Fruit fly (Drosophila melanogaster) whole organism, embryonic: ENCODE data around the gene CG42495.

ENCODE experiments used
- Atf3 ChIP-seq: fragments of 200-800 bp; sonication (Bioruptor generic); optimal IDR thresholded peaks from 3 replicates; lab custom pipeline; 2016; ENCODE audit warnings: missing biosample characterization, missing genetic modification characterization
- BEAF-32 ChIP-seq: fragments of 200-800 bp; sonication (Bioruptor generic); optimal IDR thresholded peaks from 3 replicates; lab custom pipeline; 2017; ENCODE audit warnings: missing biosample characterization, missing genetic modification characterization, mild to moderate bottlenecking, moderate library complexity, missing genetic modification reagents
- Bgb ChIP-seq: fragments of 200-800 bp; sonication (Bioruptor generic); IDR thresholded peaks from 2 replicates; pipeline ENCODE4 v1.3.6; 2022; ENCODE audit warnings: missing biosample characterization, missing genetic modification characterization; ENCODE audit not compliant: partially characterized antibody
- CG10147 ChIP-seq: fragments of 200-800 bp; sonication (Bioruptor generic); optimal IDR thresholded peaks from 2 replicates; lab custom pipeline; 2019; ENCODE audit warnings: missing biosample characterization, mild to moderate bottlenecking, missing genetic modification characterization, moderate library complexity
- CG10267 ChIP-seq: fragments of 200-800 bp; sonication (Bioruptor generic); optimal IDR thresholded peaks from 2 replicates; lab custom pipeline; 2018; ENCODE audit warnings: missing biosample characterization, mild to moderate bottlenecking, missing genetic modification characterization, moderate library complexity
- CG10366 ChIP-seq: fragments of 200-800 bp; sonication (Bioruptor generic); IDR thresholded peaks from 2 replicates; pipeline ENCODE4 v1.3.6; 2022; ENCODE audit warnings: missing biosample characterization, missing genetic modification characterization
- CG11085 ChIP-seq: fragments of 200-800 bp; sonication (Bioruptor generic); IDR thresholded peaks from 2 replicates; pipeline ENCODE4 v1.3.6; 2022; ENCODE audit warnings: missing biosample characterization, missing genetic modification characterization
- CG11247 ChIP-seq: fragments of 200-800 bp; sonication (Bioruptor generic); IDR thresholded peaks from 2 replicates; pipeline ENCODE4 v1.3.6; 2022; ENCODE audit warnings: missing biosample characterization, missing genetic modification characterization
- CG15011 ChIP-seq: fragments of 200-800 bp; sonication (Bioruptor generic); optimal IDR thresholded peaks from 3 replicates; lab custom pipeline; 2018; ENCODE audit warnings: missing biosample characterization, mild to moderate bottlenecking, missing genetic modification characterization
- CG17829 ChIP-seq: fragments of 200-800 bp; optimal IDR thresholded peaks from 2 replicates; lab custom pipeline; 2019; ENCODE audit warnings: missing biosample characterization, mild to moderate bottlenecking, missing genetic modification characterization, moderate library complexity
- CG18262 ChIP-seq: fragments of 200-800 bp; optimal IDR thresholded peaks from 3 replicates; lab custom pipeline; 2019; ENCODE audit warnings: missing biosample characterization, mild to moderate bottlenecking, missing genetic modification characterization, moderate library complexity
- CG2199 ChIP-seq: fragments of 200-800 bp; sonication (Bioruptor generic); IDR thresholded peaks from 3 replicates; pipeline ENCODE4 v1.3.6; 2022; ENCODE audit warnings: missing biosample characterization, missing genetic modification characterization
- CG2712 ChIP-seq: fragments of 200-800 bp; optimal IDR thresholded peaks from 3 replicates; lab custom pipeline; 2019; ENCODE audit warnings: missing biosample characterization, mild to moderate bottlenecking, missing genetic modification characterization, moderate library complexity
- CG32772 ChIP-seq: fragments of 200-800 bp; sonication (Bioruptor generic); IDR thresholded peaks from 2 replicates; pipeline ENCODE4 v1.3.6; 2022; ENCODE audit warnings: missing biosample characterization, missing genetic modification characterization
- CG3407 ChIP-seq: fragments of 200-800 bp; sonication (Bioruptor generic); optimal IDR thresholded peaks from 2 replicates; lab custom pipeline; 2018; ENCODE audit warnings: missing biosample characterization, mild to moderate bottlenecking, missing genetic modification characterization
- CG6791 ChIP-seq: fragments of 200-800 bp; sonication (Bioruptor generic); IDR thresholded peaks from 3 replicates; pipeline ENCODE4 v1.3.6; 2022; ENCODE audit warnings: missing biosample characterization, missing genetic modification characterization; ENCODE audit not compliant: partially characterized antibody
- CG8359 ChIP-seq: fragments of 200-800 bp; sonication (Bioruptor generic); optimal IDR thresholded peaks from 2 replicates; lab custom pipeline; 2017; ENCODE audit warnings: missing biosample characterization, mild to moderate bottlenecking, missing genetic modification characterization, borderline replicate concordance
- E2f2 ChIP-seq: fragments of 200-800 bp; sonication (Bioruptor generic); IDR thresholded peaks from 2 replicates; pipeline ENCODE4 v1.3.6; 2022; ENCODE audit warnings: missing biosample characterization, missing genetic modification characterization
- Elba2 ChIP-seq: fragments of 200-800 bp; sonication (Bioruptor generic); optimal IDR thresholded peaks from 3 replicates; lab custom pipeline; 2016; ENCODE audit warnings: missing biosample characterization, missing genetic modification characterization
- HmgZ ChIP-seq: fragments of 200-800 bp; sonication (Bioruptor generic); optimal IDR thresholded peaks from 2 replicates; lab custom pipeline; 2018; ENCODE audit warnings: missing biosample characterization, mild to moderate bottlenecking, missing genetic modification characterization
- Jarid2 ChIP-seq: fragments of 200-800 bp; sonication (Bioruptor generic); optimal IDR thresholded peaks from 3 replicates; lab custom pipeline; 2017; ENCODE audit warnings: mild to moderate bottlenecking, missing biosample characterization, missing genetic modification reagents, missing genetic modification characterization
- MBD-R2 ChIP-seq: fragments of 200-800 bp; sonication (Bioruptor generic); IDR thresholded peaks from 2 replicates; pipeline ENCODE4 v1.3.6; 2022; ENCODE audit warnings: missing biosample characterization, missing genetic modification characterization
- Max ChIP-seq: fragments of 200-800 bp; sonication (Bioruptor generic); optimal IDR thresholded peaks from 2 replicates; lab custom pipeline; 2016; ENCODE audit warnings: missing biosample characterization, mild to moderate bottlenecking, missing genetic modification characterization
- Myb ChIP-seq: fragments of 200-800 bp; sonication (Bioruptor generic); optimal IDR thresholded peaks from 2 replicates; lab custom pipeline; 2016; ENCODE audit warnings: missing biosample characterization, missing genetic modification characterization
- Nf-YC ChIP-seq: fragments of 200-800 bp; optimal IDR thresholded peaks from 3 replicates; lab custom pipeline; 2019; ENCODE audit warnings: missing biosample characterization, mild to moderate bottlenecking, missing genetic modification characterization, moderate library complexity
- Opbp ChIP-seq: fragments of 200-800 bp; sonication (Bioruptor generic); IDR thresholded peaks from 3 replicates; pipeline ENCODE4 v1.3.6; 2022; ENCODE audit warnings: missing biosample characterization, missing genetic modification characterization; ENCODE audit not compliant: partially characterized antibody
- Rfx ChIP-seq: fragments of 200-800 bp; sonication (Bioruptor generic); IDR thresholded peaks from 2 replicates; pipeline ENCODE4 v1.3.6; 2022; ENCODE audit warnings: missing biosample characterization, missing genetic modification characterization
- Side ChIP-seq: fragments of 200-800 bp; sonication (Bioruptor generic); optimal IDR thresholded peaks from 2 replicates; lab custom pipeline; 2016; ENCODE audit warnings: missing biosample characterization, missing genetic modification characterization
- Spps ChIP-seq: fragments of 200-800 bp; sonication (Bioruptor generic); optimal IDR thresholded peaks from 2 replicates; lab custom pipeline; 2018; ENCODE audit warnings: missing biosample characterization, mild to moderate bottlenecking, missing genetic modification characterization
- YL-1 ChIP-seq: fragments of 200-800 bp; sonication (Bioruptor generic); optimal IDR thresholded peaks from 3 replicates; lab custom pipeline; 2017; ENCODE audit warnings: missing biosample characterization, mild to moderate bottlenecking, missing genetic modification characterization
- amos ChIP-seq: fragments of 200-800 bp; sonication (Bioruptor generic); IDR thresholded peaks from 2 replicates; pipeline ENCODE4 v1.3.6; 2022; ENCODE audit warnings: missing biosample characterization, missing genetic modification characterization; ENCODE audit not compliant: partially characterized antibody
- bbx ChIP-seq: fragments of 200-800 bp; sonication (Bioruptor generic); IDR thresholded peaks from 2 replicates; pipeline ENCODE4 v1.3.6; 2022; ENCODE audit warnings: missing biosample characterization, missing genetic modification characterization; ENCODE audit not compliant: partially characterized antibody
- ci ChIP-seq: fragments of 200-800 bp; sonication (Bioruptor generic); IDR thresholded peaks from 3 replicates; pipeline ENCODE4 v1.3.6; 2022; ENCODE audit warnings: missing biosample characterization, missing genetic modification characterization
- crp ChIP-seq, 2 experiments: fragments of 200-800 bp; sonication (Bioruptor generic); optimal IDR thresholded peaks; 2 replicates in 1 of 2; 3 replicates in 1 of 2; lab custom pipeline; 2017; ENCODE audit warnings: missing biosample characterization in 2 of 2, missing genetic modification characterization in 2 of 2, mild to moderate bottlenecking in 1 of 2, moderate library complexity in 1 of 2
- ems ChIP-seq: fragments of 200-800 bp; sonication (Bioruptor generic); optimal IDR thresholded peaks from 3 replicates; lab custom pipeline; 2016; ENCODE audit warnings: missing biosample characterization, missing genetic modification characterization
- en ChIP-seq: fragments of 200-800 bp; sonication (Bioruptor generic); optimal IDR thresholded peaks from 2 replicates; lab custom pipeline; 2016; ENCODE audit warnings: missing biosample characterization, missing genetic modification characterization
- gfzf ChIP-seq: fragments of 200-800 bp; sonication (Bioruptor generic); optimal IDR thresholded peaks from 2 replicates; lab custom pipeline; 2016; ENCODE audit warnings: missing biosample characterization, mild to moderate bottlenecking, missing genetic modification characterization, moderate library complexity
- jumu ChIP-seq: fragments of 200-800 bp; sonication (Bioruptor generic); optimal IDR thresholded peaks from 3 replicates; lab custom pipeline; 2016; ENCODE audit warnings: missing biosample characterization, missing genetic modification characterization
- nerfin-1 ChIP-seq: fragments of 200-800 bp; sonication (Bioruptor generic); optimal IDR thresholded peaks from 3 replicates; lab custom pipeline; 2019; ENCODE audit warnings: missing biosample characterization, mild to moderate bottlenecking, missing genetic modification characterization, moderate library complexity
- nerfin-2 ChIP-seq: fragments of 200-800 bp; sonication (Bioruptor generic); IDR thresholded peaks from 2 replicates; pipeline ENCODE4 v1.3.6; 2022; ENCODE audit warnings: missing biosample characterization, missing genetic modification characterization; ENCODE audit not compliant: partially characterized antibody
- odd ChIP-seq: fragments of 200-800 bp; sonication (Bioruptor generic); optimal IDR thresholded peaks from 2 replicates; lab custom pipeline; 2017; ENCODE audit warnings: missing biosample characterization, mild to moderate bottlenecking, missing genetic modification characterization
- pan ChIP-seq, 4 experiments: fragments of >200 bp in 3 of 4; fragments of 200-800 bp in 1 of 4; sonication (Bioruptor generic) in 1 of 4; optimal IDR thresholded peaks in 3 of 4; IDR thresholded peaks in 1 of 4; 2 replicates each; pipeline versions ENCODE4 v1.3.6 to Lab custom; 2017 to 2022; ENCODE audit warnings: missing biosample characterization in 2 of 4, missing genetic modification characterization in 2 of 4, mixed read lengths in 1 of 4
- pzg ChIP-seq: fragments of 200-800 bp; sonication (Bioruptor generic); optimal IDR thresholded peaks from 3 replicates; lab custom pipeline; 2018; ENCODE audit warnings: missing biosample characterization, mild to moderate bottlenecking, missing genetic modification characterization, moderate library complexity
- sna ChIP-seq: fragments of 200-800 bp; sonication (Bioruptor generic); IDR thresholded peaks from 2 replicates; pipeline ENCODE4 v1.3.6; 2022; ENCODE audit warnings: missing biosample characterization, missing genetic modification characterization; ENCODE audit not compliant: partially characterized antibody
- trem ChIP-seq: fragments of 200-800 bp; optimal IDR thresholded peaks from 3 replicates; lab custom pipeline; 2019; ENCODE audit warnings: missing biosample characterization, mild to moderate bottlenecking, missing genetic modification characterization, moderate library complexity
- zfh1 ChIP-seq: fragments of 200-800 bp; sonication (Bioruptor generic); IDR thresholded peaks from 3 replicates; pipeline ENCODE4 v1.3.6; 2022; ENCODE audit warnings: missing biosample characterization, missing genetic modification characterization

Gene CG42495

dm6 chr3L:18667115-18667514 is at the start of gene CG42495 (continued):
- TF ChIP-seq CG6791, result peak; percentile 56; the same call in 1 of the 3 replicates
- peak; percentile 21; the same call in 1 of the 2 replicates for TF ChIP-seq amos (GFP tag; lab: Robert Waterston, UW)
- no peak for TF ChIP-seq Jarid2 (GFP tag; lab: Kevin White, UChicago)
- 0 out of 2 replicates have a peak, but pooled peaks have one; percentile 44 for TF ChIP-seq Rfx (GFP tag; lab: Robert Waterston, UW)
- peak; percentile 51; the same call in 1 of the 3 replicates for TF ChIP-seq ci (GFP tag; lab: Robert Waterston, UW)
- no peak for TF ChIP-seq CG10147 (GFP tag; lab: Kevin White, UChicago)
- peak; percentile 22 for TF ChIP-seq BEAF-32
- TF ChIP-seq YL-1 (GFP tag; lab: Kevin White, UChicago), result peak; percentile 61
- TF ChIP-seq gfzf (GFP tag; lab: Kevin White, UChicago), result peak; percentile 22
- TF ChIP-seq CG17829 (tag; lab: Kevin White, UChicago), result peak; percentile 10
- peak; percentile 94 for TF ChIP-seq MBD-R2 (GFP tag; lab: Robert Waterston, UW)
- no peak for TF ChIP-seq CG11247 (GFP tag; lab: Robert Waterston, UW)
- TF ChIP-seq crp (GFP tag; optimal IDR thresholded peaks at IDR 0.05; lab: Kevin White, UChicago), result peak; percentile 93 to 99
- peak; percentile 22; the same call in 1 of the 2 replicates for TF ChIP-seq bbx (GFP tag; lab: Robert Waterston, UW)
- 0 out of 3 replicates have a peak, but pooled peaks have one; percentile 12 for TF ChIP-seq CG2199 (GFP tag; lab: Robert Waterston, UW)
- TF ChIP-seq nerfin-1 (tag; lab: Kevin White, UChicago), result peak; percentile 30
- TF ChIP-seq Opbp (GFP tag; lab: Robert Waterston, UW), result peak; percentile 46; the same call in 2 of the 3 replicates
- peak; percentile 35; the same call in 1 of the 2 replicates for TF ChIP-seq Bgb (GFP tag; lab: Robert Waterston, UW)
- TF ChIP-seq Myb (GFP tag; lab: Kevin White, UChicago), result peak; percentile 41
- TF ChIP-seq CG10267, result peak; percentile 15

dm6 chr3L:18617893-18618577 is 49.1 kb upstream of the CG42495 start, which contains the start of the genes CG13380 and CG4174:
Gene CG13380 (minus strand): TSS chr3L:18617943.
Gene CG4174 (minus strand): TSS chr3L:18617943.
- no peak for TF ChIP-seq CG32772 (GFP tag; lab: Robert Waterston, UW)
- peak; percentile 95 for TF ChIP-seq nerfin-2
- TF ChIP-seq Elba2, result peak; percentile 96
- peak; percentile 56; the same call in 1 of the 2 replicates for TF ChIP-seq sna (GFP tag; lab: Robert Waterston, UW)
- TF ChIP-seq Side (GFP tag; lab: Kevin White, UChicago), result no peak
- TF ChIP-seq CG10366 (GFP tag; lab: Robert Waterston, UW), result 0 out of 2 replicates have a peak, but pooled peaks have one; percentile 7
- TF ChIP-seq en, result no peak
- TF ChIP-seq pzg (GFP tag; lab: Kevin White, UChicago), result peak; percentile 35
- no peak for TF ChIP-seq CG3407
- no peak for TF ChIP-seq CG18262 (tag; lab: Kevin White, UChicago)
- TF ChIP-seq CG11085, result no peak
- TF ChIP-seq E2f2 (GFP tag; lab: Robert Waterston, UW), result no peak
- TF ChIP-seq zfh1 (GFP tag; lab: Robert Waterston, UW), result no peak
- no peak for TF ChIP-seq Atf3 (GFP tag; lab: Kevin White, UChicago)
- TF ChIP-seq ems (GFP tag; lab: Kevin White, UChicago), result no peak
- TF ChIP-seq trem, result peak; percentile 33
- TF ChIP-seq odd (GFP tag; lab: Kevin White, UChicago), result no peak
- TF ChIP-seq HmgZ (tag; lab: Kevin White, UChicago), result peak; percentile 68
- TF ChIP-seq Nf-YC, result no peak
- peak; percentile 42 for TF ChIP-seq gfzf (GFP tag; lab: Kevin White, UChicago)
- no peak for TF ChIP-seq CG15011 (GFP tag; lab: Kevin White, UChicago)
- no peak for TF ChIP-seq pan (optimal IDR thresholded peaks at IDR 0.05; lab: Kevin White, UChicago)
- peak in 1 of 2 experiments; percentile 44 for TF ChIP-seq pan (GFP tag; optimal IDR thresholded peaks at IDR 0.05 in 1 of 2, IDR thresholded peaks at IDR 0.05 in 1 of 2)
- no peak for TF ChIP-seq CG2712
- TF ChIP-seq CG10267, result peak; percentile 20
- TF ChIP-seq CG8359, result no peak
- TF ChIP-seq Max (GFP tag; lab: Kevin White, UChicago), result no peak
- no peak for TF ChIP-seq Spps (tag; lab: Kevin White, UChicago)
- TF ChIP-seq jumu (GFP tag; lab: Kevin White, UChicago), result no peak
